Worm (Caenorhabditis elegans) whole organism, L3 larva: ENCODE data around the gene clec-28.
A peak's percentile ranks its signal among the peaks of the same experiment; 100 is the strongest.

Experiments used
- R02D3.7 ChIP-seq: fragments of 150-350 bp; optimal IDR thresholded peaks from 2 replicates; lab custom pipeline; 2014; ENCODE audit warnings: missing biosample characterization, missing genetic modification characterization
- aly-2 ChIP-seq: fragments of 150-350 bp; optimal IDR thresholded peaks from 2 replicates; lab custom pipeline; 2014; ENCODE audit warnings: missing biosample characterization, missing genetic modification characterization
- ceh-16 ChIP-seq: sonication (generic microtip); optimal IDR thresholded peaks from 2 replicates; lab custom pipeline; 2017; ENCODE audit warnings: missing biosample characterization, missing genetic modification characterization
- ceh-28 ChIP-seq: fragments of 150-350 bp; optimal IDR thresholded peaks from 2 replicates; lab custom pipeline; 2014; ENCODE audit warnings: missing biosample characterization, missing genetic modification reagents, missing genetic modification characterization
- ceh-82 ChIP-seq: fragments of 150-350 bp; optimal IDR thresholded peaks from 2 replicates; lab custom pipeline; 2014; ENCODE audit warnings: missing biosample characterization, missing genetic modification characterization
- ceh-9 ChIP-seq: sonication (generic microtip); optimal IDR thresholded peaks from 2 replicates; lab custom pipeline; 2018; ENCODE audit warnings: missing biosample characterization, missing genetic modification characterization
- egl-27 ChIP-seq: sonication (generic microtip); optimal IDR thresholded peaks from 4 replicates; lab custom pipeline; 2017; ENCODE audit warnings: missing biosample characterization, missing genetic modification reagents, missing genetic modification characterization
- elt-1 ChIP-seq: fragments of 150-350 bp; optimal IDR thresholded peaks from 2 replicates; lab custom pipeline; 2014; ENCODE audit warnings: missing biosample characterization, missing genetic modification characterization
- elt-2 ChIP-seq: sonication (generic microtip); optimal IDR thresholded peaks from 2 replicates; lab custom pipeline; 2016; ENCODE audit warnings: missing genetic modification reagents, mild to moderate bottlenecking, missing genetic modification characterization, missing compliant biosample characterization
- elt-3 ChIP-seq, 3 experiments: fragments of 150-350 bp in 1 of 3; sonication (generic microtip) in 2 of 3; optimal IDR thresholded peaks; 2 replicates in 2 of 3; 4 replicates in 1 of 3; lab custom pipeline; 2014 to 2017; ENCODE audit warnings: missing biosample characterization in 3 of 3, missing genetic modification characterization in 3 of 3
- eor-1 ChIP-seq, 2 experiments: fragments of 150-350 bp; optimal IDR thresholded peaks; 2 replicates each; lab custom pipeline; 2014 to 2018; ENCODE audit warnings: missing biosample characterization in 2 of 2, missing genetic modification characterization in 2 of 2
- fkh-10 ChIP-seq: sonication (generic microtip); optimal IDR thresholded peaks from 2 replicates; lab custom pipeline; 2017; ENCODE audit warnings: missing biosample characterization, missing genetic modification reagents, missing genetic modification characterization
- fkh-2 ChIP-seq: fragments of 150-350 bp; optimal IDR thresholded peaks from 2 replicates; lab custom pipeline; 2014; ENCODE audit warnings: missing biosample characterization, missing genetic modification reagents, missing genetic modification characterization
- fos-1 ChIP-seq: fragments of 150-350 bp; optimal IDR thresholded peaks from 2 replicates; lab custom pipeline; 2014; ENCODE audit warnings: missing biosample characterization, missing genetic modification characterization
- hmg-11 ChIP-seq: sonication (generic microtip); optimal IDR thresholded peaks from 2 replicates; lab custom pipeline; 2016; ENCODE audit warnings: missing genetic modification characterization, missing compliant biosample characterization
- lin-15B ChIP-seq: fragments of 150-350 bp; optimal IDR thresholded peaks from 2 replicates; lab custom pipeline; 2014; ENCODE audit warnings: missing biosample characterization, missing genetic modification characterization
- lin-39 ChIP-seq: fragments of 150-350 bp; optimal IDR thresholded peaks from 2 replicates; lab custom pipeline; 2018; ENCODE audit warnings: missing biosample characterization, missing genetic modification reagents, missing genetic modification characterization
- lsy-12 ChIP-seq: sonication (generic microtip); optimal IDR thresholded peaks from 2 replicates; lab custom pipeline; 2016; ENCODE audit warnings: mild to moderate bottlenecking, missing genetic modification characterization, missing compliant biosample characterization
- mdl-1 ChIP-seq: fragments of 150-350 bp; optimal IDR thresholded peaks from 2 replicates; lab custom pipeline; 2014; ENCODE audit warnings: missing biosample characterization, missing genetic modification characterization
- nhr-11 ChIP-seq: fragments of 150-350 bp; optimal IDR thresholded peaks from 2 replicates; lab custom pipeline; 2014; ENCODE audit warnings: missing biosample characterization, missing genetic modification characterization
- nhr-12 ChIP-seq: fragments of 150-350 bp; optimal IDR thresholded peaks from 2 replicates; lab custom pipeline; 2014; ENCODE audit warnings: missing biosample characterization, missing genetic modification characterization
- nhr-23 ChIP-seq: fragments of 150-350 bp; optimal IDR thresholded peaks from 2 replicates; lab custom pipeline; 2014; ENCODE audit warnings: missing biosample characterization, missing genetic modification reagents, missing genetic modification characterization
- nhr-237 ChIP-seq: fragments of 150-350 bp; optimal IDR thresholded peaks from 2 replicates; lab custom pipeline; 2014; ENCODE audit warnings: missing biosample characterization, missing genetic modification characterization
- nhr-25 ChIP-seq: sonication (generic microtip); optimal IDR thresholded peaks from 2 replicates; lab custom pipeline; 2017; ENCODE audit warnings: missing biosample characterization, missing genetic modification characterization
- nhr-28 ChIP-seq: fragments of 150-350 bp; optimal IDR thresholded peaks from 2 replicates; lab custom pipeline; 2014; ENCODE audit warnings: missing biosample characterization, missing genetic modification characterization
- nhr-43 ChIP-seq: sonication (generic microtip); optimal IDR thresholded peaks from 2 replicates; lab custom pipeline; 2016; ENCODE audit warnings: mild to moderate bottlenecking, missing genetic modification characterization, missing compliant biosample characterization; ENCODE audit not compliant: poor library complexity, severe bottlenecking
- nhr-76 ChIP-seq: fragments of 150-350 bp; sonication (generic microtip); optimal IDR thresholded peaks from 5 replicates; lab custom pipeline; 2014; ENCODE audit warnings: missing biosample characterization, missing genetic modification characterization
- pha-4 ChIP-seq: fragments of 150-350 bp; optimal IDR thresholded peaks from 2 replicates; lab custom pipeline; 2014; ENCODE audit warnings: missing biosample characterization, missing genetic modification reagents, missing genetic modification characterization
- pqm-1 ChIP-seq: fragments of 150-350 bp; optimal IDR thresholded peaks from 2 replicates; lab custom pipeline; 2017; ENCODE audit warnings: missing biosample characterization, missing genetic modification characterization, inconsistent platforms
- skn-1 ChIP-seq: fragments of 150-350 bp; optimal IDR thresholded peaks from 2 replicates; lab custom pipeline; 2014; ENCODE audit warnings: missing biosample characterization, missing genetic modification characterization
- snpc-4 ChIP-seq: fragments of 150-350 bp; optimal IDR thresholded peaks from 2 replicates; lab custom pipeline; 2014; ENCODE audit warnings: missing biosample characterization, missing genetic modification characterization
- tbx-2 ChIP-seq: sonication (generic microtip); optimal IDR thresholded peaks from 2 replicates; lab custom pipeline; 2016; ENCODE audit warnings: mild to moderate bottlenecking, missing genetic modification characterization, missing compliant biosample characterization
- unc-39 ChIP-seq: sonication (generic microtip); optimal IDR thresholded peaks from 4 replicates; lab custom pipeline; 2017; ENCODE audit warnings: missing biosample characterization, missing genetic modification characterization
- ztf-11 ChIP-seq: fragments of 150-350 bp; optimal IDR thresholded peaks from 2 replicates; lab custom pipeline; 2014; ENCODE audit warnings: missing biosample characterization, missing genetic modification characterization
- ztf-4 ChIP-seq: fragments of 150-350 bp; optimal IDR thresholded peaks from 2 replicates; lab custom pipeline; 2014; ENCODE audit warnings: missing biosample characterization, missing genetic modification characterization

The clec-28 gene

DNA sequence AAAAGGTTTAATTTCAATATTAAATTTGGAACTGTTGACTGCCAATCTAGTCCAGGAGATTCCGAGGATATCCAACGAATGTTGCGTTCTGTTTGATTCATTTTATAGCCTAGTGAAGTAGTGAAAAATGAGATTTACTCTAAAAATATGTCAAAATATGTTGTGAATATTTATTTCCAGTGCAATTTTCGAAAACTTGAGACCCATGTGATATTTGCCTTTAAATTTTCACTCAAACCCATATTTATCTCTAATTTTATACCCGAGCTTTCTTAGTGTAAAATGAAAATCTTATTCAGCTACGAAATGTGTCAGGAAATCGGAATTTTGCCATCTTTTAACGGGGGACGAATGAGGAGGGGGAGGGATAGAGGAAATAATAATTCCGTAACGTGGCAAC is 44.4 kb downstream of the clec-28 start, which contains the start of gene F09C6.16:
F09C6.16 (minus strand) TSS at position 101 of the 400 bp plus-strand sequence.
- no peak for TF ChIP-seq nhr-23 (tag; lab: Kevin White, UChicago)
- no peak for TF ChIP-seq eor-1 (tag; optimal IDR thresholded peaks at IDR 0.05; lab: Kevin White, UChicago)
- TF ChIP-seq unc-39 (tag; lab: Kevin White, UChicago): no peak
- TF ChIP-seq fos-1 (tag; lab: Kevin White, UChicago): no peak
- no peak for TF ChIP-seq mdl-1 (tag; lab: Kevin White, UChicago)
- TF ChIP-seq ceh-16 (tag; lab: Kevin White, UChicago): no peak
- TF ChIP-seq ceh-28 (tag; lab: Kevin White, UChicago): no peak
- no peak for TF ChIP-seq skn-1
- TF ChIP-seq pha-4 (tag; lab: Kevin White, UChicago): no peak

DNA sequence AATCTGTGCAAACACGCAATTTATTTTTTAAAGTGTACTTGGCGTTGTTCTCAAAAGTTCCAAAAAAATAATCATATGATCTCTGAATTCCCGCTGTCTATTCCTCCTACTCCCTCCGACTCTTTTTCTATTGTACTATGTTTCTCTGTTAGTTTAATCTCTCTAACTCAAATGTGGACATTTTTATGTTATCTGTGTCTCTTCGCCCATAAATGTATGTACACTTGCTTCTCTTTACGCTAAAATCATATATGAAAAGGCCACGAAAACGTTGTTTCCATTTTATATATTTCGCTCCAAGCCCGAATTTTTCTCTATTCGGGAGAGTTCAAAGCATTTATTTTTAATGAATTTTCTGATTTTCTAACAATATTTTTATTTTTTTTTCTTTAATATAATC is 45.4 kb downstream of the clec-28 start:
- TF ChIP-seq pha-4 (tag; lab: Kevin White, UChicago) (peak; percentile 61), elt-2 (tag; lab: Kevin White, UChicago) (peak; percentile 25), nhr-43 (tag; lab: Kevin White, UChicago) (no peak), pqm-1 (peak; percentile 3)

DNA sequence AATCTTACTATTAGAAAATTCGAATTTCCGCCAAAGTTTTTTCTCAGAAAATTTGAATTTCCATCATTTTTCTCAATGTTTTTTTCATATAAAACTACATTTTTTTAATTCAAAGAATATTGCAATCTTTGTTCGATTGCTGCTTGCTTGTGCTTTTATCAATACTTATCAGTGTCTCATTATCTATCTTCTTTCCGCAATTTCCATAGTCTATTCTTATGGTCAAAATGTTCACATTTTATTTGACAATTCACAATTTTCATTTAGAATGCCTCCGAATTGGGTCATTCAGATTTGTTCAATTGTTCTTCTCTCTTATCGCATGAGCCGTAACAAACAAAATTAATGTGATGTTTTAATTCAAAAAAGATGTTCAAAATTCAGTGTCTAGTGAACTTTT is 45.8 kb downstream of the clec-28 start:
- TF ChIP-seq nhr-43 (tag; lab: Kevin White, UChicago): no peak
- peak; percentile 10 for TF ChIP-seq pqm-1
- TF ChIP-seq ztf-11 (tag; lab: Kevin White, UChicago): no peak
- TF ChIP-seq nhr-28 (tag; lab: Kevin White, UChicago): no peak
- no peak for TF ChIP-seq egl-27 (tag; lab: Kevin White, UChicago)
- TF ChIP-seq ztf-4 (tag; lab: Kevin White, UChicago): no peak
- peak; percentile 44 for TF ChIP-seq elt-2 (tag; lab: Kevin White, UChicago)
- TF ChIP-seq aly-2 (tag; lab: Kevin White, UChicago): no peak
- no peak for TF ChIP-seq elt-3 (tag; optimal IDR thresholded peaks at IDR 0.05; lab: Kevin White, UChicago)
- no peak for TF ChIP-seq nhr-76 (tag; lab: Kevin White, UChicago)
- no peak for TF ChIP-seq hmg-11
- TF ChIP-seq ceh-9 (tag; lab: Kevin White, UChicago): no peak
- TF ChIP-seq fos-1 (tag; lab: Kevin White, UChicago): no peak
- TF ChIP-seq R02D3.7 (tag; lab: Kevin White, UChicago): no peak
- TF ChIP-seq tbx-2 (tag; lab: Kevin White, UChicago): no peak
- no peak for TF ChIP-seq eor-1 (tag; optimal IDR thresholded peaks at IDR 0.05; lab: Kevin White, UChicago)

DNA sequence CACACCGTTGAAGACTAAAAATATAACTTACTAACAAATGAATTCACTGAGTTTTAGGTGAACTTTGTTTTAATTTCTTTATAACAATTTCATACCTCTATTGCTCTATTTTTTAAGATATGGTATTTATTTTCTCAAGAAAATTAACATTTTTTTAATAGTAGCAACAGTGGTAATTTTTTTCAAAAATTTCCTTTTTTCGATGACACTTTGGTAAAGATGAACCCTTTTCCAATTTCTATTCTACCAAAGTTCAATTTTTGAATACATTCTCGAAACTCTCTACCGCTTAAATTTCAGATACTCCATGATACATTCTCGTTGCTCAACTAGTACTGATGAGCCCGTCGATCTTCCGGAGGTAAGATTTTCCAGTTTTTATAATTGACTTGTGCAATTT is 46.4 kb downstream of the clec-28 start, which contains the start of gene nhr-116:
nhr-116 (plus strand) TSS at position 301 of the 400 bp plus-strand sequence.
- TF ChIP-seq nhr-43 (tag; lab: Kevin White, UChicago) (no peak), mdl-1 (tag; lab: Kevin White, UChicago) (no peak), eor-1 (tag; optimal IDR thresholded peaks at IDR 0.05; lab: Kevin White, UChicago) (no peak), unc-39 (tag; lab: Kevin White, UChicago) (no peak), nhr-12 (tag; lab: Kevin White, UChicago) (no peak), lin-15B (tag; lab: Kevin White, UChicago) (no peak), nhr-25 (no peak), hmg-11 (no peak)

DNA sequence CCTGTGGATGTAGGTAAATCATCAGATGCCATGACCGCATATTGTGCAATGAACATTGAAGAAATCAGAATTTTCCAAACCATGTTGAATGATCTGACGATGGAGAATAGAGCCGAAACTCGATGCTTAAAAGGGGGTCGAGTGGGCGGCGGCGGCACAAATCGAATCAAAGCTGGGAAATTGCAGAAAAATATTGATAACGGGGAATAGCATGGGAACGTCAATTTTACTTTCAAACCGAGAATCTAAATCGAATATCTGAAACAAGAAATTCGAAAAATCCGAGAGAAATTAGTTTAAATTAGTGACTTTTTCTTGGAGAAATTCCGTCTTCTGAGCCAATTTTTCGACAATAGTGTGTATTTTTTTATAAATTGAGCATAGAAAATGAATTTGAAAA is 50.6 kb downstream of the clec-28 start, which contains the start of gene F09C6.10:
F09C6.10 (minus strand) TSS at position 101 of the 400 bp plus-strand sequence.
- no peak for TF ChIP-seq pha-4 (tag; lab: Kevin White, UChicago)
- TF ChIP-seq nhr-11 (tag; lab: Kevin White, UChicago): no peak
- TF ChIP-seq nhr-43 (tag; lab: Kevin White, UChicago): no peak
- TF ChIP-seq fos-1 (tag; lab: Kevin White, UChicago): no peak
- no peak for TF ChIP-seq pqm-1
- TF ChIP-seq R02D3.7 (tag; lab: Kevin White, UChicago): no peak
- no peak for TF ChIP-seq ceh-82 (tag; lab: Kevin White, UChicago)
- no peak for TF ChIP-seq fkh-2 (tag; lab: Kevin White, UChicago)
- no peak for TF ChIP-seq snpc-4 (tag; lab: Kevin White, UChicago)
- TF ChIP-seq fkh-10 (GFP tag; lab: Kevin White, UChicago): no peak
- no peak for TF ChIP-seq lsy-12 (tag; lab: Kevin White, UChicago)
- TF ChIP-seq elt-1 (tag; lab: Kevin White, UChicago): no peak
- no peak for TF ChIP-seq ztf-11 (tag; lab: Kevin White, UChicago)
- no peak for TF ChIP-seq lin-39 (tag; lab: Kevin White, UChicago)
- TF ChIP-seq lin-15B (tag; lab: Kevin White, UChicago): no peak
- no peak for TF ChIP-seq elt-2 (tag; lab: Kevin White, UChicago)
- TF ChIP-seq nhr-237: no peak
- TF ChIP-seq unc-39 (tag; lab: Kevin White, UChicago): no peak
- TF ChIP-seq nhr-12 (tag; lab: Kevin White, UChicago): no peak
